Worm (Caenorhabditis elegans) whole organism, midembryonic: Measurements from ENCODE around the gene ash-2.

Source experiments
- T22C8.4 ChIP-seq: fragments of 200-800 bp; sonication (Bioruptor generic); IDR thresholded peaks from 2 replicates; pipeline ENCODE4 v1.3.6; 2022; ENCODE audit warnings: missing genetic modification characterization, missing compliant biosample characterization
- cog-1 ChIP-seq: sonication (generic microtip); optimal IDR thresholded peaks from 2 replicates; lab custom pipeline; 2016; ENCODE audit warnings: missing genetic modification characterization, missing compliant biosample characterization
- flt-1 ChIP-seq: fragments of 200-800 bp; sonication (Bioruptor generic); IDR thresholded peaks from 2 replicates; pipeline ENCODE4 v1.3.6; 2022; ENCODE audit warnings: missing genetic modification characterization, missing compliant biosample characterization
- klf-2 ChIP-seq: fragments of 200-800 bp; sonication (Bioruptor generic); conservative IDR thresholded peaks from 2 replicates; pipeline ENCODE4 v1.3.6; 2022; ENCODE audit warnings: missing genetic modification reagents, missing genetic modification characterization, missing compliant biosample characterization
- med-1 ChIP-seq: sonication (generic microtip); optimal IDR thresholded peaks from 2 replicates; lab custom pipeline; 2017; ENCODE audit warnings: missing genetic modification characterization, mild to moderate bottlenecking, missing compliant biosample characterization, antibody characterized with exemption, missing genetic modification reagents; ENCODE audit not compliant: insufficient read depth
- ref-1 ChIP-seq: fragments of 200-800 bp; sonication (Bioruptor generic); conservative IDR thresholded peaks from 2 replicates; pipeline ENCODE4 v1.3.6; 2022; ENCODE audit warnings: missing genetic modification reagents, missing genetic modification characterization, missing compliant biosample characterization
- tab-1 ChIP-seq: fragments of 200-800 bp; sonication (Bioruptor generic); IDR thresholded peaks from 2 replicates; pipeline ENCODE4 v1.3.6; 2022; ENCODE audit warnings: missing genetic modification characterization, missing compliant biosample characterization
- ztf-23 ChIP-seq: fragments of 200-800 bp; sonication (Bioruptor generic); IDR thresholded peaks from 2 replicates; pipeline ENCODE4 v1.3.6; 2022; ENCODE audit warnings: missing genetic modification reagents, missing genetic modification characterization, missing compliant biosample characterization
- ztf-29 ChIP-seq: fragments of 200-800 bp; sonication (Bioruptor generic); IDR thresholded peaks from 2 replicates; pipeline ENCODE4 v1.3.6; 2022; ENCODE audit warnings: missing genetic modification reagents, missing genetic modification characterization, missing compliant biosample characterization

Gene ash-2

ce11 chrII:11992701-11993100 is 13.1 kb downstream of the ash-2 start, which contains the start of gene dhps-1:
TSS of gene dhps-1 (plus strand) at chrII:11993001.
- TF ChIP-seq ztf-29 (GFP tag; lab: Robert Waterston, UW) (no peak), ref-1 (GFP tag; lab: Robert Waterston, UW) (no peak), flt-1 (GFP tag; lab: Robert Waterston, UW) (no peak), tab-1 (GFP tag; lab: Robert Waterston, UW) (no peak), med-1 (no peak), klf-2 (GFP tag; lab: Robert Waterston, UW) (no peak), ztf-23 (no peak), T22C8.4 (GFP tag; lab: Robert Waterston, UW) (no peak), cog-1 (no peak)

ce11 chrII:11994940-11995339 is 15.3 kb downstream of the ash-2 start:
- TF ChIP-seq cog-1 (no peak), klf-2 (GFP tag; lab: Robert Waterston, UW) (no peak), T22C8.4 (GFP tag; lab: Robert Waterston, UW) (no peak), ztf-29 (GFP tag; lab: Robert Waterston, UW) (no peak), ref-1 (GFP tag; lab: Robert Waterston, UW) (no peak), tab-1 (GFP tag; lab: Robert Waterston, UW) (no peak), med-1 (no peak), ztf-23 (no peak), flt-1 (GFP tag; lab: Robert Waterston, UW) (no peak)

- no peak for TF ChIP-seq ztf-29 (GFP tag; lab: Robert Waterston, UW)
- TF ChIP-seq tab-1 (GFP tag; lab: Robert Waterston, UW), result no peak
- TF ChIP-seq T22C8.4 (GFP tag; lab: Robert Waterston, UW), result no peak
Observed at ce11 chrII:11998903-11999302, 19.3 kb downstream of the ash-2 start, which contains the start of gene Y17G7B.23. TSS of gene Y17G7B.23 (plus strand) at chrII:11999203.

ce11 chrII:12005981-12006380 is 26.3 kb downstream of the ash-2 start:
- no peak for TF ChIP-seq ztf-29 (GFP tag; lab: Robert Waterston, UW)
- TF ChIP-seq T22C8.4 (GFP tag; lab: Robert Waterston, UW), result no peak
- no peak for TF ChIP-seq ref-1 (GFP tag; lab: Robert Waterston, UW)
- TF ChIP-seq med-1, result no peak
- TF ChIP-seq cog-1, result no peak
- TF ChIP-seq tab-1 (GFP tag; lab: Robert Waterston, UW), result no peak
- no peak for TF ChIP-seq ztf-23
- no peak for TF ChIP-seq flt-1 (GFP tag; lab: Robert Waterston, UW)
- TF ChIP-seq klf-2 (GFP tag; lab: Robert Waterston, UW), result no peak

- TF ChIP-seq ztf-29 (GFP tag; lab: Robert Waterston, UW) (no peak), ztf-23 (0 out of 2 replicates have a peak, but pooled peaks have one; percentile 25)
Observed at ce11 chrII:12006575-12007098, 27.0 kb downstream of the ash-2 start, which contains the start of gene mcm-2. TSS of gene mcm-2 (minus strand) at chrII:12006625.

- TF ChIP-seq ref-1 (GFP tag; lab: Robert Waterston, UW) (no peak), T22C8.4 (GFP tag; lab: Robert Waterston, UW) (no peak), cog-1 (no peak), tab-1 (GFP tag; lab: Robert Waterston, UW) (no peak), klf-2 (GFP tag; lab: Robert Waterston, UW) (no peak), flt-1 (GFP tag; lab: Robert Waterston, UW) (no peak), ztf-29 (GFP tag; lab: Robert Waterston, UW) (no peak), med-1 (no peak), ztf-23 (no peak)
Observed at ce11 chrII:12008772-12009171, 29.1 kb downstream of the ash-2 start, which contains the start of gene glb-29. TSS of gene glb-29 (plus strand) at chrII:12009072.

- TF ChIP-seq med-1 (no peak), ref-1 (GFP tag; lab: Robert Waterston, UW) (no peak), tab-1 (GFP tag; lab: Robert Waterston, UW) (no peak), cog-1 (no peak), flt-1 (GFP tag; lab: Robert Waterston, UW) (no peak), klf-2 (GFP tag; lab: Robert Waterston, UW) (no peak), ztf-29 (GFP tag; lab: Robert Waterston, UW) (no peak), ztf-23 (no peak), T22C8.4 (GFP tag; lab: Robert Waterston, UW) (no peak)
Observed at ce11 chrII:12023315-12023878, 43.8 kb downstream of the ash-2 start, which contains the start of gene Y17G7B.12. TSS of gene Y17G7B.12 (plus strand) at chrII:12023861.

- no peak for TF ChIP-seq cog-1
- no peak for TF ChIP-seq ref-1 (GFP tag; lab: Robert Waterston, UW)
- no peak for TF ChIP-seq flt-1 (GFP tag; lab: Robert Waterston, UW)
- TF ChIP-seq T22C8.4 (GFP tag; lab: Robert Waterston, UW), result no peak
- TF ChIP-seq klf-2 (GFP tag; lab: Robert Waterston, UW), result no peak
- no peak for TF ChIP-seq med-1
- no peak for TF ChIP-seq tab-1 (GFP tag; lab: Robert Waterston, UW)
Observed at ce11 chrII:12027697-12028245, 48.1 kb downstream of the ash-2 start, which contains the start of gene Y17G7B.8. TSS of gene Y17G7B.8 (minus strand) at chrII:12027747.

ce11 chrII:12028707-12029106 is 49.1 kb downstream of the ash-2 start:
- no peak for TF ChIP-seq tab-1 (GFP tag; lab: Robert Waterston, UW)
- 0 out of 2 replicates have a peak, but pooled peaks have one; percentile 17 for TF ChIP-seq T22C8.4 (GFP tag; lab: Robert Waterston, UW)

ce11 chrII:12036075-12036474 is 56.4 kb downstream of the ash-2 start:
- TF ChIP-seq cog-1 (no peak), T22C8.4 (GFP tag; lab: Robert Waterston, UW) (no peak), tab-1 (GFP tag; lab: Robert Waterston, UW) (no peak)
